Fruit fly (Drosophila melanogaster) whole organism: ENCODE results near the gene Nubp2.

Source experiments
- CG8478 ChIP-seq: fragments of >200 bp; optimal IDR thresholded peaks from 2 replicates; lab custom pipeline; 2018; ENCODE audit warnings: inconsistent platforms
- Dll ChIP-seq: fragments of >200 bp; optimal IDR thresholded peaks from 2 replicates; lab custom pipeline; 2017
- EcR ChIP-seq, 2 experiments: fragments of >200 bp; optimal IDR thresholded peaks; 2 replicates each; lab custom pipeline; 2017; ENCODE audit warnings: missing biosample characterization in 2 of 2, missing genetic modification characterization in 2 of 2, missing genetic modification reagents in 2 of 2
- pan ChIP-seq: fragments of >200 bp; optimal IDR thresholded peaks from 2 replicates; lab custom pipeline; 2017
- psq ChIP-seq: fragments of >200 bp; optimal IDR thresholded peaks from 2 replicates; lab custom pipeline; 2017
- usp ChIP-seq: fragments of >200 bp; optimal IDR thresholded peaks from 2 replicates; lab custom pipeline; 2017; ENCODE audit warnings: missing biosample characterization, missing genetic modification characterization, mixed read lengths

Nubp2 gene

dm6 chr3L:20505732-20506131 lies 20.6 kb upstream of the Nubp2 start, which contains the start of gene CG5078:
CG5078 (plus strand) TSS chr3L:20506032.
- TF ChIP-seq EcR (GFP tag; optimal IDR thresholded peaks at IDR 0.05; lab: Kevin White, UChicago): no peak
- no peak for TF ChIP-seq usp (GFP tag; lab: Kevin White, UChicago)
- TF ChIP-seq pan (lab: Kevin White, UChicago): no peak
- no peak for TF ChIP-seq CG8478 (lab: Kevin White, UChicago)
- TF ChIP-seq psq (lab: Kevin White, UChicago): no peak
- TF ChIP-seq Dll: no peak

DNA sequence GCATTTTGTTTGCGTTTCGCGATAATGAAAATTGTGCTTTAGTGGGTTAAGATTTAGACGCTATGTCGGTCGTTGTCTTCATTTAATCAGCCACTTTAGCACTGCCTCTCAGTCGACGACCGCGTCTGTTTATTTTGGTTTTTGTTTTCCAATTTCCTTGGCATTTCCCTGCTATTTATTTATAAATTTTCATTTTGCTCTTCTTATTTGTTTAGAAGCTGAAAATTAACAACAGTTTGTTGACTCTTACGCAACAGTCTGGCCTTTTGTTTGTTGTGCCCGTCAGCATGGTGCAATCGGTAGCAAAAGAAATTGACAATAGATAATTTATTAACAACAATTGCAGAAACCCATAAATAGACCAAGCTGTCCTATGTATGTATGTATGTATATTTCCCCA lies 18.8 kb upstream of the Nubp2 start:
- TF ChIP-seq EcR (GFP tag; optimal IDR thresholded peaks at IDR 0.05; lab: Kevin White, UChicago): no peak
- no peak for TF ChIP-seq psq (lab: Kevin White, UChicago)
- TF ChIP-seq pan (lab: Kevin White, UChicago): no peak
- no peak for TF ChIP-seq usp (GFP tag; lab: Kevin White, UChicago)
- TF ChIP-seq Dll: no peak
- no peak for TF ChIP-seq CG8478 (lab: Kevin White, UChicago)

DNA sequence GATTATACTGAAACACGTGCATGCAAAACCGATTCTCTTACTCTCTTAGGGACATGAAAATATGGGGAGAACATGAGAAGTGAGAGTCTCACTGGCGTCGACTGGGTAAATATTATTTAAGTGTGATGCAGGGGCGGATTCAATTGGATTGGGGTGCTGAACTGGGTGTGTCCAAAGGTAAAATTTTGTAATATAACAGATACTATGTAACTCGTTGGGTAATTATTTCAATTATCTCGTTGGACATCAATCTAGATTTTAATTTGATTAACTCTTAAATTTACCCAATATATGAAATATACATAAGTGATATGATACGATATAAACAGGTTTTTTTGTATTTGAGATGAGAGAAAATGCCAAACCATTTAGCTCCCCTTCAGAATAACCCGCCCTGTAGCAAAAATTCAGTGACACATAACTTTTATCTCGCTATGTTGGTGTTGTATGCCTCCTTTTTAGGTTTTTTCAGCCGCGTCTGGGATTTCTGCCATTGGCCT lies 18.2 kb upstream of the Nubp2 start:
- TF ChIP-seq Dll: no peak
- no peak for TF ChIP-seq CG8478 (lab: Kevin White, UChicago)
- no peak for TF ChIP-seq psq (lab: Kevin White, UChicago)
- no peak for TF ChIP-seq EcR (GFP tag; optimal IDR thresholded peaks at IDR 0.05; lab: Kevin White, UChicago)
- TF ChIP-seq usp (GFP tag; lab: Kevin White, UChicago): no peak
- TF ChIP-seq pan (lab: Kevin White, UChicago): no peak

DNA sequence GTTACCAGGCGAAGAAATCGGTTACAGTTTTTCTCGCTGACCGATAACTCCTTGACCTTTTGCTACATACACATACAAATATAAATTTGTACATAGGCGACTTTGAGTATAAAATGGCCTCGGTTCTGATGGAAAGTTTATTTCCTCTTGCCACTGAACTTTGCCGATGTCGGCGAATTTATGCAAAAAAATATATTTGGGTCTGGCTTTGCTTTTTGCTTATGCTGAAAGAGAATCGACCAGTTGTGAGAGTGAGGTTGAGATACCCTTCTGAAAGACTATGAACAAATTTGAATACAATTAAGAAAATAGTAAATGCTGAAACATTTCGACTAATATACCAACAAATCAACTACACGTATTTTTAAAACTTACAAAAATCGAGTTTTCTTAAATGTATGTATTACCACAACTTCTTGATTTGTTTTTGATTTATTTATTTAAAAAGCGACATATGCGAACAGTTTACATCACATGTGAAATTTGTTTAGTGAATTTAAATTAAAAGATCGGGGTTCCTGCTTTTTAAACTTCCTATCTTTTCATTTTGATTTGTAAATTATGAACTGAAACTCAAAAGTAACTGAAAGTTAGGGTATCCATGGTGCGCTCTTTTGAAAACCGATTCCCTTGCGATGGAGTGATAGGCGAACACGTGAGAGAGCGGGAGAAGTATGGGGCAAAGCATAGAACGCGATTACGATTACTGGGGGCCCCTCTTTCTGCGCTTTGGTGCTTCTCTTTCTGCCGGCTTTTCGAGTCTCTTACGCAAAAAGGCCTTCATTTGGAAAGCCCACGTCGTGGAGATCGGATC lies 17.0 kb upstream of the Nubp2 start:
- no peak for TF ChIP-seq pan (lab: Kevin White, UChicago)

- TF ChIP-seq psq (lab: Kevin White, UChicago) (no peak), pan (lab: Kevin White, UChicago) (no peak), CG8478 (lab: Kevin White, UChicago) (no peak), Dll (no peak), usp (GFP tag; lab: Kevin White, UChicago) (no peak), EcR (GFP tag; optimal IDR thresholded peaks at IDR 0.05; lab: Kevin White, UChicago) (no peak)
Observed at dm6 chr3L:20511499-20512108, 14.8 kb upstream of the Nubp2 start.

- TF ChIP-seq Dll: no peak
- TF ChIP-seq psq (lab: Kevin White, UChicago): no peak
- no peak for TF ChIP-seq EcR (GFP tag; optimal IDR thresholded peaks at IDR 0.05; lab: Kevin White, UChicago)
- no peak for TF ChIP-seq usp (GFP tag; lab: Kevin White, UChicago)
- no peak for TF ChIP-seq CG8478 (lab: Kevin White, UChicago)
- no peak for TF ChIP-seq pan (lab: Kevin White, UChicago)
Observed at dm6 chr3L:20514101-20514500, 12.3 kb upstream of the Nubp2 start.

dm6 chr3L:20516519-20517178 lies 9.7 kb upstream of the Nubp2 start:
- no peak for TF ChIP-seq pan (lab: Kevin White, UChicago)
- no peak for TF ChIP-seq EcR (GFP tag; optimal IDR thresholded peaks at IDR 0.05; lab: Kevin White, UChicago)
- TF ChIP-seq CG8478 (lab: Kevin White, UChicago): no peak
- no peak for TF ChIP-seq Dll
- TF ChIP-seq psq (lab: Kevin White, UChicago): no peak
- TF ChIP-seq usp (GFP tag; lab: Kevin White, UChicago): no peak

DNA sequence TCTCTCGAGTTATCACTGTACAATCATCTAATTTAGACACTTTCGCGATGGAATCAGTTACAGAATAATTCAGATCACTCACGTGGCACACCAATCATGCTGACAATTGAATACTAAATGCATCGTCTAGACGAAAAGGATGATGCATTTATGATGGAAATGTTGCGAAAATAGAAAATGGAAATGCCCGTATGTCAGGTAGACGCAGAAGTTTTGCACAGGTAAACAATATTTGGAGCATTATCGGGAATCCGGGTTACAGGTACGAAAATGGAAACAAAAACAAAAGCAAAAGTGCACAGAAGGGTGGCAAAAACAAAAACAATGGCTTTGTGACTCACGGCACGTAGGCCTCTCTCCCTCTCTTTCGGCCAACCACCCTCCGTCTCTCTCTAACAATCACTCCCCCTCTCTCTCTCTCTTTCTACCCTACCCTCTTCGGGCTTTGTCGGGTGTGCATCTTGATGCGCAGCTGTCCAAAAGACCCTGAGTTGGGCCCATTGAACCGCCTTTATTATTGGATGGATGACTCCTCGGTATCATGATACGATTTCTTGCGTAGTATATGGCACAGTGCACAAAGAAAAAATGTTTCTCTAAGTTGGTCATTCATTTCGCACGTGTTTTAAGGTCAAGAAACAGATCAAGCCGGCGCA lies 9.1 kb upstream of the Nubp2 start:
- TF ChIP-seq psq (lab: Kevin White, UChicago) (no peak), CG8478 (lab: Kevin White, UChicago) (no peak), EcR (GFP tag; optimal IDR thresholded peaks at IDR 0.05; lab: Kevin White, UChicago) (peak; percentile 60 to 78), usp (GFP tag; lab: Kevin White, UChicago) (no peak)

dm6 chr3L:20517897-20518804 lies 8.2 kb upstream of the Nubp2 start:
- TF ChIP-seq psq (lab: Kevin White, UChicago) (peak; percentile 55), EcR (GFP tag; optimal IDR thresholded peaks at IDR 0.05; lab: Kevin White, UChicago) (peak in 1 of 2 experiments; percentile 8), Dll (no peak)

DNA sequence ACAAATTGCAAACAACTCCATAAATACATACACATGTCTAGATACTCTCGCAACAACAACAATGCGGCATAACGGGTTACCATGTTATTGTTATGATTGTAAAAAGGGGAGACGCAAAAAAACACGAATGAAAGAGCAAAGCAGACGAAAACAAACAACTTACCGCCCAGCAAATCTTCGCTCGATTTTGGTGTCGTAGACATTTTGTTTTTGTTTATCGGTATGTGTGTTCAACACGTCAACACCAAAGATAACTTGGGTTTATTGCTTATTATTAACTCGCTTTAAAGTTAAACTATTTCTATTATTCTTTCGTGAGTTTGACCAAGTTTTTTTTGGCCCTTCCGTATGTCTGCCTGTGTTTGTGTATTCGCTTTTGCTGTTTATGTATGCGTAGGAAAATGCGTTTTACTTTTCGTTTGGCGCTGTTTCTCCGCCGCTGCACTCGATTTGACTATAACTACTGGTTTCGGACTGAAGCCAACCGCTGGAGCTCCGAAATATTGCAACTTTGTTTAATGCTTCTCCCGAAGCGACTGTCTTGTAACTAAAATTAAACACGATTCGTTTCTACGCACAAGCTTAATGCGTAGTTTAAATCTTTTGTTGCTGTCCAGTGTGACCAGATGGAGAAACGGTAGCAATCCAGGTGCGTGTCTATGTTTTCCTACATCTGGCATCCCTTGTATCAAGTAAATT lies 7.4 kb upstream of the Nubp2 start, which contains the start of gene BNIP3:
TSS of gene BNIP3 (minus strand) at position 589 of the 699 bp plus-strand sequence.
- TF ChIP-seq CG8478 (lab: Kevin White, UChicago): no peak
- TF ChIP-seq Dll: no peak
- TF ChIP-seq psq (lab: Kevin White, UChicago): no peak
- TF ChIP-seq pan (lab: Kevin White, UChicago): no peak
